Fruit fly (Drosophila melanogaster): Measurements from ENCODE around the gene CG17078.

CG17078 gene

dm6 chr2L:286421-286820 lies 8.4 kb upstream of the CG17078 start (continued):
- TF ChIP-seq Mad (GFP tag; optimal IDR thresholded peaks at IDR 0.05): peak; percentile 11
- peak; percentile 55; the same call in 1 of the 2 replicates for TF ChIP-seq al (GFP tag; IDR thresholded peaks at IDR 0.05)
- peak; percentile 31 for TF ChIP-seq CoRest (tag; optimal IDR thresholded peaks at IDR 0.05)
- no peak for TF ChIP-seq Nf-YC (tag; optimal IDR thresholded peaks at IDR 0.05)
- TF ChIP-seq kay (GFP tag; optimal IDR thresholded peaks at IDR 0.05): peak; percentile 25
- peak; percentile 53 for TF ChIP-seq gcm2 (GFP tag; optimal IDR thresholded peaks at IDR 0.05)
- TF ChIP-seq CG11723 (GFP tag; optimal IDR thresholded peaks at IDR 0.05): peak; percentile 36
- TF ChIP-seq klu (GFP tag; IDR thresholded peaks at IDR 0.05): no peak
- TF ChIP-seq CG11085 (GFP tag; IDR thresholded peaks at IDR 0.05): peak; percentile 55; the same call in 1 of the 2 replicates
- TF ChIP-seq CG9932 (GFP tag; IDR thresholded peaks at IDR 0.05): peak; percentile 86
- peak; percentile 62; the same call in 1 of the 3 replicates for TF ChIP-seq CG11695 (GFP tag; IDR thresholded peaks at IDR 0.05)
- peak; percentile 76 for TF ChIP-seq CG10366 (GFP tag; IDR thresholded peaks at IDR 0.05)
- peak; percentile 50 for TF ChIP-seq exex (tag; optimal IDR thresholded peaks at IDR 0.05)
- peak; percentile 37 for TF ChIP-seq CG17568 (GFP tag; optimal IDR thresholded peaks at IDR 0.05)
- TF ChIP-seq zfh1 (GFP tag; IDR thresholded peaks at IDR 0.05): peak; percentile 67; the same call in 2 of the 3 replicates
- peak; percentile 24 for TF ChIP-seq CG18011 (GFP tag; optimal IDR thresholded peaks at IDR 0.05)
- TF ChIP-seq ind (GFP tag; optimal IDR thresholded peaks at IDR 0.05): peak; percentile 78
- peak; percentile 55 for TF ChIP-seq CG10209 (GFP tag; optimal IDR thresholded peaks at IDR 0.05)
- no peak for TF ChIP-seq CG31365 (tag; optimal IDR thresholded peaks at IDR 0.05)
- peak; percentile 58 for TF ChIP-seq Chrac-16 (GFP tag; optimal IDR thresholded peaks at IDR 0.05)
- no peak for TF ChIP-seq CG17802 (tag; optimal IDR thresholded peaks at IDR 0.05)
- TF ChIP-seq CG2678 (tag; optimal IDR thresholded peaks at IDR 0.05): peak; percentile 72
- no peak for TF ChIP-seq inv (GFP tag; IDR thresholded peaks at IDR 0.05; ENCODE audit: partially characterized antibody)
- peak; percentile 86 for TF ChIP-seq Antp (GFP tag; optimal IDR thresholded peaks at IDR 0.05)
- TF ChIP-seq dm (GFP tag; optimal IDR thresholded peaks at IDR 0.05): peak; percentile 53
- no peak for TF ChIP-seq Dfd (GFP tag; optimal IDR thresholded peaks at IDR 0.05)
- no peak for TF ChIP-seq pfk (GFP tag; optimal IDR thresholded peaks at IDR 0.05)
- TF ChIP-seq chinmo (GFP tag; IDR thresholded peaks at IDR 0.05; ENCODE audit: partially characterized antibody): no peak; the same call in 3 of the 4 replicates
- TF ChIP-seq CG17829 (tag; optimal IDR thresholded peaks at IDR 0.05): peak; percentile 47
- peak; percentile 95 for TF ChIP-seq Med (GFP tag)
- 0 out of 2 replicates have a peak, but pooled peaks have one; percentile 18 for TF ChIP-seq stc (GFP tag; IDR thresholded peaks at IDR 0.05)
- peak; percentile 69 for TF ChIP-seq E2f1 (GFP tag; IDR thresholded peaks at IDR 0.05)
- TF ChIP-seq Fer3 (tag; optimal IDR thresholded peaks at IDR 0.05): peak; percentile 83
- no peak for TF ChIP-seq zf30C (GFP tag; optimal IDR thresholded peaks at IDR 0.05)
- no peak for TF ChIP-seq cad (GFP tag; optimal IDR thresholded peaks at IDR 0.05)
- no peak for TF ChIP-seq CG8388 (GFP tag; optimal IDR thresholded peaks at IDR 0.05)
- TF ChIP-seq ac (GFP tag; optimal IDR thresholded peaks at IDR 0.05): no peak
- peak; percentile 87 for TF ChIP-seq mirr (GFP tag; optimal IDR thresholded peaks at IDR 0.05)
- TF ChIP-seq HHEX (GFP tag; optimal IDR thresholded peaks at IDR 0.05): peak; percentile 47
- no peak for TF ChIP-seq hkb (optimal IDR thresholded peaks at IDR 0.05)
- peak; percentile 75 for TF ChIP-seq hkb (GFP tag; IDR thresholded peaks at IDR 0.05)
- TF ChIP-seq CG16863 (GFP tag; optimal IDR thresholded peaks at IDR 0.05): no peak
- peak; percentile 51 for TF ChIP-seq pum (GFP tag; optimal IDR thresholded peaks at IDR 0.05)
- TF ChIP-seq dmrt11E (tag; optimal IDR thresholded peaks at IDR 0.05): no peak
- TF ChIP-seq NC2β (GFP tag; optimal IDR thresholded peaks at IDR 0.05): peak; percentile 43
- TF ChIP-seq ab (GFP tag; optimal IDR thresholded peaks at IDR 0.05): peak; percentile 37
- TF ChIP-seq CG11504 (tag; optimal IDR thresholded peaks at IDR 0.05): peak; percentile 56
- no peak for TF ChIP-seq ato (GFP tag; IDR thresholded peaks at IDR 0.05; ENCODE audit: partially characterized antibody)
- TF ChIP-seq B-H1 (GFP tag; IDR thresholded peaks at IDR 0.05): peak; percentile 57; the same call in 2 of the 3 replicates
- TF ChIP-seq CG15696 (tag; optimal IDR thresholded peaks at IDR 0.05): peak; percentile 15
- TF ChIP-seq twi (tag; optimal IDR thresholded peaks at IDR 0.05): no peak
